Fruit fly (Drosophila melanogaster) whole organism, embryonic: Measurements from ENCODE around the gene Torsin.
A peak's percentile ranks its signal among the peaks of the same experiment; 100 is the strongest.

Experiments
- Aef1 ChIP-seq: fragments of 200-800 bp; sonication (Bioruptor generic); IDR thresholded peaks from 3 replicates; pipeline ENCODE4 v1.3.6; 2022; ENCODE audit warnings: missing biosample characterization, missing genetic modification characterization
- Awh ChIP-seq: fragments of 200-800 bp; sonication (Bioruptor generic); IDR thresholded peaks from 2 replicates; pipeline ENCODE4, ENCODE4 v1.3.6; 2022; ENCODE audit warnings: missing biosample characterization, missing genetic modification characterization
- CG11695 ChIP-seq: fragments of 200-800 bp; sonication (Bioruptor generic); IDR thresholded peaks from 3 replicates; pipeline ENCODE4 v1.3.6; 2022; ENCODE audit warnings: missing biosample characterization, missing genetic modification characterization
- CG12391 ChIP-seq: fragments of 200-800 bp; sonication (Bioruptor generic); optimal IDR thresholded peaks from 3 replicates; lab custom pipeline; 2018; ENCODE audit warnings: missing biosample characterization, mild to moderate bottlenecking, missing genetic modification characterization, moderate library complexity
- CG13123 ChIP-seq: fragments of 200-800 bp; sonication (Bioruptor generic); optimal IDR thresholded peaks from 2 replicates; lab custom pipeline; 2016; ENCODE audit warnings: missing biosample characterization, missing genetic modification characterization
- CG1602 ChIP-seq: fragments of 200-800 bp; sonication (Bioruptor generic); optimal IDR thresholded peaks from 3 replicates; lab custom pipeline; 2016; ENCODE audit warnings: missing biosample characterization, missing genetic modification characterization
- CG17361 ChIP-seq: fragments of 200-800 bp; sonication (Bioruptor generic); IDR thresholded peaks from 3 replicates; pipeline ENCODE4 v1.3.6; 2022; ENCODE audit warnings: missing biosample characterization, missing genetic modification characterization
- CG17612 ChIP-seq: fragments of 200-800 bp; sonication (Bioruptor generic); IDR thresholded peaks from 2 replicates; pipeline ENCODE4 v1.3.6; 2022; ENCODE audit warnings: missing biosample characterization, missing genetic modification characterization
- CG1792 ChIP-seq: fragments of 200-800 bp; sonication (Bioruptor generic); optimal IDR thresholded peaks from 2 replicates; lab custom pipeline; 2016; ENCODE audit warnings: missing biosample characterization, missing genetic modification characterization
- CG30403 ChIP-seq: fragments of 200-800 bp; sonication (Bioruptor generic); optimal IDR thresholded peaks from 3 replicates; lab custom pipeline; 2016; ENCODE audit warnings: missing biosample characterization, missing genetic modification characterization
- CG31365 ChIP-seq: fragments of 200-800 bp; sonication (Bioruptor generic); optimal IDR thresholded peaks from 2 replicates; lab custom pipeline; 2018; ENCODE audit warnings: missing biosample characterization, mild to moderate bottlenecking, missing genetic modification characterization
- CG31441 ChIP-seq: fragments of 200-800 bp; sonication (Bioruptor generic); IDR thresholded peaks from 2 replicates; pipeline ENCODE4 v1.3.6; 2022; ENCODE audit warnings: missing biosample characterization, missing genetic modification characterization
- CG33213 ChIP-seq: fragments of 200-800 bp; sonication (Bioruptor generic); optimal IDR thresholded peaks from 3 replicates; lab custom pipeline; 2016; ENCODE audit warnings: missing biosample characterization, missing genetic modification characterization
- CG42726 ChIP-seq: fragments of 200-800 bp; sonication (Bioruptor generic); IDR thresholded peaks from 2 replicates; pipeline ENCODE4 v1.3.6; 2022; ENCODE audit warnings: missing biosample characterization, missing genetic modification characterization; ENCODE audit not compliant: partially characterized antibody
- CG7556 ChIP-seq: fragments of 200-800 bp; sonication (Bioruptor generic); optimal IDR thresholded peaks from 2 replicates; lab custom pipeline; 2017; ENCODE audit warnings: missing biosample characterization, mild to moderate bottlenecking, missing genetic modification characterization
- CG7839 ChIP-seq: fragments of 200-800 bp; sonication (Bioruptor generic); optimal IDR thresholded peaks from 3 replicates; lab custom pipeline; 2018; ENCODE audit warnings: missing biosample characterization, mild to moderate bottlenecking, missing genetic modification characterization, moderate library complexity
- CG9609 ChIP-seq: fragments of 200-800 bp; sonication (Bioruptor generic); optimal IDR thresholded peaks from 3 replicates; lab custom pipeline; 2016; ENCODE audit warnings: missing biosample characterization, missing genetic modification characterization
- Deaf1 ChIP-seq: fragments of 200-800 bp; optimal IDR thresholded peaks from 3 replicates; lab custom pipeline; 2019; ENCODE audit warnings: missing biosample characterization, mild to moderate bottlenecking, missing genetic modification characterization, moderate library complexity
- Dfd ChIP-seq, 2 experiments: fragments of >200 bp; optimal IDR thresholded peaks; 2 replicates each; lab custom pipeline; 2017; ENCODE audit warnings: missing biosample characterization in 2 of 2, missing genetic modification characterization in 2 of 2
- Dip2 ChIP-seq: fragments of 200-800 bp; sonication (Bioruptor generic); IDR thresholded peaks from 2 replicates; pipeline ENCODE4 v1.3.6; 2022; ENCODE audit warnings: missing biosample characterization, missing genetic modification characterization
- Dp ChIP-seq: fragments of 200-800 bp; sonication (Bioruptor generic); optimal IDR thresholded peaks from 2 replicates; lab custom pipeline; 2018; ENCODE audit warnings: missing biosample characterization, mild to moderate bottlenecking, missing genetic modification characterization, moderate library complexity
- H15 ChIP-seq: fragments of 200-800 bp; sonication (Bioruptor generic); IDR thresholded peaks from 3 replicates; pipeline ENCODE4 v1.3.6; 2022; ENCODE audit warnings: missing biosample characterization, missing genetic modification characterization
- Hr3 ChIP-seq: fragments of 200-800 bp; sonication (Bioruptor generic); optimal IDR thresholded peaks from 3 replicates; lab custom pipeline; 2016; ENCODE audit warnings: missing biosample characterization, missing genetic modification characterization
- Lpt ChIP-seq: fragments of >200 bp; optimal IDR thresholded peaks from 2 replicates; lab custom pipeline; 2018; ENCODE audit warnings: missing biosample characterization, missing genetic modification characterization
- Neu2 ChIP-seq: fragments of 200-800 bp; sonication (Bioruptor generic); optimal IDR thresholded peaks from 3 replicates; lab custom pipeline; 2016; ENCODE audit warnings: missing biosample characterization, missing genetic modification characterization, borderline replicate concordance
- Nf-YC ChIP-seq: fragments of 200-800 bp; optimal IDR thresholded peaks from 3 replicates; lab custom pipeline; 2019; ENCODE audit warnings: missing biosample characterization, mild to moderate bottlenecking, missing genetic modification characterization, moderate library complexity
- Oaz ChIP-seq: fragments of 200-800 bp; sonication (Bioruptor generic); IDR thresholded peaks from 2 replicates; pipeline ENCODE4 v1.3.6; 2022; ENCODE audit warnings: missing biosample characterization, missing genetic modification characterization
- Ravus ChIP-seq: fragments of 200-800 bp; sonication (Bioruptor generic); IDR thresholded peaks from 2 replicates; pipeline ENCODE4 v1.3.6; 2022; ENCODE audit warnings: missing biosample characterization, missing genetic modification characterization
- Scr ChIP-seq: fragments of 200-800 bp; sonication (Bioruptor generic); IDR thresholded peaks from 2 replicates; pipeline ENCODE4 v1.3.6; 2022; ENCODE audit warnings: missing biosample characterization, missing genetic modification characterization; ENCODE audit not compliant: partially characterized antibody
- Ssrp ChIP-seq: fragments of 200-800 bp; sonication (Bioruptor generic); optimal IDR thresholded peaks from 2 replicates; lab custom pipeline; 2018; ENCODE audit warnings: missing biosample characterization, mild to moderate bottlenecking, missing genetic modification characterization, moderate library complexity
- ash1 ChIP-seq: fragments of 200-800 bp; sonication (Bioruptor generic); optimal IDR thresholded peaks from 2 replicates; lab custom pipeline; 2018; ENCODE audit warnings: missing biosample characterization, mild to moderate bottlenecking, missing genetic modification characterization
- az2 ChIP-seq: fragments of 200-800 bp; sonication (Bioruptor generic); optimal IDR thresholded peaks from 3 replicates; lab custom pipeline; 2016; ENCODE audit warnings: missing biosample characterization, missing genetic modification characterization
- cato ChIP-seq: fragments of 200-800 bp; sonication (Bioruptor generic); optimal IDR thresholded peaks from 2 replicates; lab custom pipeline; 2016; ENCODE audit warnings: missing biosample characterization, missing genetic modification characterization, borderline replicate concordance
- ci ChIP-seq: fragments of 200-800 bp; sonication (Bioruptor generic); IDR thresholded peaks from 3 replicates; pipeline ENCODE4 v1.3.6; 2022; ENCODE audit warnings: missing biosample characterization, missing genetic modification characterization
- croc ChIP-seq: fragments of 200-800 bp; sonication (Bioruptor generic); conservative IDR thresholded peaks from 3 replicates; pipeline ENCODE4 v1.3.6; 2022; ENCODE audit warnings: missing biosample characterization, missing genetic modification characterization
- gro ChIP-seq: fragments of 200-800 bp; sonication (Bioruptor generic); optimal IDR thresholded peaks from 2 replicates; lab custom pipeline; 2016; ENCODE audit warnings: missing biosample characterization, missing genetic modification characterization
- klu ChIP-seq: fragments of 200-800 bp; sonication (Bioruptor generic); IDR thresholded peaks from 2 replicates; pipeline ENCODE4 v1.3.6; 2022; ENCODE audit warnings: missing biosample characterization, missing genetic modification characterization
- mld ChIP-seq: fragments of 200-800 bp; sonication (Bioruptor generic); IDR thresholded peaks from 3 replicates; pipeline ENCODE4 v1.3.6; 2022; ENCODE audit warnings: missing biosample characterization, missing genetic modification characterization; ENCODE audit not compliant: partially characterized antibody
- nerfin-1 ChIP-seq: fragments of 200-800 bp; sonication (Bioruptor generic); optimal IDR thresholded peaks from 3 replicates; lab custom pipeline; 2019; ENCODE audit warnings: missing biosample characterization, mild to moderate bottlenecking, missing genetic modification characterization, moderate library complexity
- nom ChIP-seq: fragments of 200-800 bp; sonication (Bioruptor generic); optimal IDR thresholded peaks from 2 replicates; lab custom pipeline; 2017; ENCODE audit warnings: missing biosample characterization, missing genetic modification characterization, mild to moderate bottlenecking, moderate library complexity, missing genetic modification reagents
- onecut ChIP-seq: fragments of 200-800 bp; sonication (Bioruptor generic); IDR thresholded peaks from 2 replicates; pipeline ENCODE4 v1.3.6; 2022; ENCODE audit warnings: missing biosample characterization, missing genetic modification characterization
- pfk ChIP-seq: fragments of 200-800 bp; sonication (Bioruptor generic); optimal IDR thresholded peaks from 2 replicates; lab custom pipeline; 2018; ENCODE audit warnings: missing biosample characterization, mild to moderate bottlenecking, missing genetic modification characterization, moderate library complexity
- pho ChIP-seq: fragments of 200-800 bp; sonication (Bioruptor generic); optimal IDR thresholded peaks from 2 replicates; lab custom pipeline; 2016; ENCODE audit warnings: missing biosample characterization, missing genetic modification characterization
- sens-2 ChIP-seq: fragments of 200-800 bp; sonication (Bioruptor generic); IDR thresholded peaks from 2 replicates; pipeline ENCODE4 v1.3.6; 2022; ENCODE audit warnings: missing biosample characterization, missing genetic modification characterization
- sr ChIP-seq: fragments of 200-800 bp; sonication (Bioruptor generic); IDR thresholded peaks from 3 replicates; pipeline ENCODE4 v1.3.6; 2022; ENCODE audit warnings: missing biosample characterization, missing genetic modification characterization
- vfl ChIP-seq: fragments of 200-800 bp; sonication (Bioruptor generic); optimal IDR thresholded peaks from 2 replicates; lab custom pipeline; 2016; ENCODE audit warnings: missing biosample characterization, missing genetic modification characterization
- vnd ChIP-seq: fragments of 200-800 bp; sonication (Bioruptor generic); IDR thresholded peaks from 3 replicates; pipeline ENCODE4 v1.3.6; 2022; ENCODE audit warnings: missing biosample characterization, missing genetic modification characterization; ENCODE audit not compliant: partially characterized antibody
- yki ChIP-seq: fragments of >200 bp; optimal IDR thresholded peaks from 3 replicates; lab custom pipeline; 2018
- zf30C ChIP-seq: fragments of 200-800 bp; sonication (Bioruptor generic); optimal IDR thresholded peaks from 3 replicates; lab custom pipeline; 2018; ENCODE audit warnings: missing biosample characterization, mild to moderate bottlenecking, missing genetic modification characterization
- zfh2 ChIP-seq: fragments of 200-800 bp; sonication (Bioruptor generic); optimal IDR thresholded peaks from 2 replicates; lab custom pipeline; 2016; ENCODE audit warnings: missing biosample characterization, missing genetic modification characterization

The Torsin gene

DNA sequence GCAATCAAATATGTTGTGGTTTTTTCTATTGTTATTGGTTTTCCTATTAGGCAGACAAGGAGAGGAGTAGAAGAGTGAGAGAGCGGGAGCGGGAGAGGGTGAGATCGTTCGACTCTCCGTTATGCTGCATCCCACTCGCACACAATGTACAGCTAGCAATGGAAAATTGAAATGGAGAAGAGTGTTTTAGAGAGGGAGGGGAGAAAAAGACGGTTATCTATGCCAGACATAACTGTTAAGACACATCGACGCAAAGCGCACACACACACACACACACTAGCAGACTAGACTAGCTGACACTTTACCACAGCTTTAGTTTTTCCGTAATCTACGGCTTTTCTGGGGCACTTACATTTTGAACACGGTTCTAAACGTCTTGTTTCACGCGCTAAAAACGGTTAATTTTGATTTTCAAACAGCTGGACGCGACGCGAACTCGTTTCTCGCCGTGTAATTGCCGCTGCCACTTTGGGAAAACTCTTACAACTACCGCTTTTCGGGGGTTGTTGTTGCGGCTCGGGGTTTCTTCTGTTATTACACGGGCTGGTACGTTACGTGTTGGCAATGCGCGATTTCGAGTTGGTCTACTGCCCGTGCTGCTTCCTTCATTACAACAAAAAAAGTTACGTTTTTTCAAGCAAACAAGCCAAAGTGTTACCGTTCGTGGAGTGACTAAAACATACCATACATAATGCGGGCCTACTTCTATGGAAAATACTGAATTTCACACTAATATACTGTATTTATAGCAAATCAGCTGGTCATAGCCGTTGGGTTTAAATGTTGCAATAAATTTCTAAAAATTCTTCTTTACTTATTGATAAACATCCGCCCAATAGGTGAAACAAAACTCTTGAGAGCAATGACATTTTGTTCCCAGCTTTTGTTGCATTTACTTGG, 29.3 kb upstream of the Torsin start, which contains the start of gene fzr (continued):
- no peak for TF ChIP-seq Oaz (GFP tag; lab: Robert Waterston, UW)
- no peak for TF ChIP-seq CG1602 (GFP tag; lab: Kevin White, UChicago)
- no peak for TF ChIP-seq pfk (GFP tag; lab: Kevin White, UChicago)
- no peak for TF ChIP-seq CG31365 (tag; lab: Kevin White, UChicago)
- no peak for TF ChIP-seq Hr3 (GFP tag; lab: Kevin White, UChicago)
- TF ChIP-seq Ravus (GFP tag; lab: Robert Waterston, UW) = no peak
- TF ChIP-seq Aef1 (GFP tag; lab: Robert Waterston, UW) = peak; percentile 35; the same call in 1 of the 3 replicates
- no peak for TF ChIP-seq nom (GFP tag; lab: Kevin White, UChicago)
- no peak for TF ChIP-seq onecut
- no peak for TF ChIP-seq CG31441 (GFP tag; lab: Robert Waterston, UW)
- TF ChIP-seq CG17361 = no peak
- TF ChIP-seq sr = no peak
- TF ChIP-seq pho (GFP tag; lab: Kevin White, UChicago) = no peak
- no peak for TF ChIP-seq Ssrp (tag; lab: Kevin White, UChicago)
- TF ChIP-seq Neu2 (GFP tag; lab: Kevin White, UChicago) = no peak
- TF ChIP-seq CG7839 (tag; lab: Kevin White, UChicago) = no peak
- TF ChIP-seq sens-2 (GFP tag; lab: Robert Waterston, UW) = no peak
- peak; percentile 65; the same call in 2 of the 3 replicates for TF ChIP-seq CG11695
- TF ChIP-seq ash1 = no peak
- TF ChIP-seq CG7556 = no peak
- no peak for TF ChIP-seq gro (GFP tag; lab: Kevin White, UChicago)
- no peak for TF ChIP-seq klu (GFP tag; lab: Robert Waterston, UW)
- TF ChIP-seq az2 (GFP tag; lab: Kevin White, UChicago) = no peak
- no peak for TF ChIP-seq CG12391 (tag; lab: Kevin White, UChicago)
- no peak for TF ChIP-seq Deaf1 (tag; lab: Kevin White, UChicago)
- 0 out of 3 replicates have a peak, but pooled peaks have one; percentile 29 for TF ChIP-seq H15 (GFP tag; lab: Robert Waterston, UW)
- no peak for TF ChIP-seq mld (GFP tag; lab: Robert Waterston, UW)
- TF ChIP-seq CG9609 (GFP tag; lab: Kevin White, UChicago) = no peak
- no peak for TF ChIP-seq Scr (GFP tag; lab: Robert Waterston, UW)
- TF ChIP-seq CG1792 (GFP tag; lab: Kevin White, UChicago) = no peak
- no peak for TF ChIP-seq croc
- no peak for TF ChIP-seq CG17612 (GFP tag; lab: Robert Waterston, UW)
- TF ChIP-seq CG42726 = no peak
- no peak for TF ChIP-seq vnd (GFP tag; lab: Robert Waterston, UW)
- peak; percentile 15 for TF ChIP-seq Dp
- TF ChIP-seq nerfin-1 = no peak
- TF ChIP-seq vfl (GFP tag; lab: Kevin White, UChicago) = no peak
- no peak for TF ChIP-seq CG13123
- TF ChIP-seq Lpt (GFP tag; lab: Kevin White, UChicago) = no peak
- no peak for TF ChIP-seq zfh2 (GFP tag; lab: Kevin White, UChicago)
- no peak for TF ChIP-seq cato (GFP tag; lab: Kevin White, UChicago)
- TF ChIP-seq Dip2 = no peak
- no peak for TF ChIP-seq CG30403 (GFP tag; lab: Kevin White, UChicago)
- TF ChIP-seq CG33213 (GFP tag; lab: Kevin White, UChicago) = no peak
- TF ChIP-seq zf30C (GFP tag; lab: Kevin White, UChicago) = no peak
- peak; percentile 53; the same call in 2 of the 3 replicates for TF ChIP-seq ci
- TF ChIP-seq Dfd (GFP tag; optimal IDR thresholded peaks at IDR 0.05; lab: Kevin White, UChicago) = no peak
- no peak for TF ChIP-seq Awh (GFP tag; lab: Robert Waterston, UW)
- no peak for TF ChIP-seq yki (lab: Kevin White, UChicago)
- TF ChIP-seq Nf-YC (tag; lab: Kevin White, UChicago) = no peak
